Fruit fly (Drosophila melanogaster): ENCODE results near the gene CG46396.

The CG46396 gene

dm6 chr3R:6303738-6304137 is at the start of gene CG46396:
Gene CG46396, plus strand, starts transcription at chr3R:6304038.
- no peak for TF ChIP-seq CG17801 (GFP tag; optimal IDR thresholded peaks at IDR 0.05; ENCODE audit: partially characterized antibody)

- TF ChIP-seq CG17801 (GFP tag; optimal IDR thresholded peaks at IDR 0.05; ENCODE audit: partially characterized antibody) = no peak
Measured at dm6 chr3R:6254438-6254837, 49.4 kb upstream of the CG46396 start.

DNA sequence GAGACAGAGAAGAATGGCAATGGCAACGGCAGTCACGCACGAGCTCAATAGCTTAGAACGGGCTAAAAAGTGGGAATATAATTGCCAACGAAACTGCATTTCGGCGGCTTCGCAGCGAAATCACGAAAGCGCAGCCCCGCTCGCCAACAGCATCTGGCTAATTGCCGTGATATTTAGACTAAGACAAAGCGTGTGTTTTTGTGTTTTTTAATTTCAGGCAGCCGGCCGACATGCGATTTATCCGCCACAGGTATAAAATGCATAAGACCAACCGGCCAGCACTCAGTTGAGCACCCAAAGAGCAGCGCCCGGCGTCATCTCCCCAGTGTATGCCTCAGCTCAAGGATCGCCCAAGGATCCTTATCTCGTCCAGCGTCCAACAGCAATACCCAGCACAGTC is 49.0 kb upstream of the CG46396 start, which contains the start of gene Osi8:
TSS of gene Osi8 (plus strand) at position 301 of the 400 bp plus-strand sequence.
- no peak for TF ChIP-seq CG17801 (GFP tag; optimal IDR thresholded peaks at IDR 0.05; ENCODE audit: partially characterized antibody)

DNA sequence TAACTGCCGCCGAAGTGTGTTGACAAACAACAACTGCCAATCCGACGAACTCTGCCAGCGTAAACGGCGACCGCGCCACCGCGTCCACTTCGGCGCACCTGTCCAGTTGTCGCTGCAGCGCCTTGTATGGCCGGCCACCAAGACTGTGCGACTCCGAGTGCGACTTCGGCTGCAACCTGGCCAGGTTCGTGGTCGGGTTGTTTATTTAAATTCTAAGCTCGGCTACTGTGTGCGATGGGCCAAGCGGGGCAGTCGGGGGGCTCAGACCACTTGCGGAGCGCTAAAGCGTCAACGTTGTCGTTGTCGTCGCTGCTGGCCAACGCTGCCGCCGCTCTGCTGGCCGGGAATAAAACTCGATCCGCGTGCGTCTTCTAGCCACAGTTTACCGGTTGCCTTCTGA is 44.0 kb upstream of the CG46396 start, which contains the start of gene Osi9:
TSS of gene Osi9 (plus strand) at position 375 of the 400 bp plus-strand sequence.
- TF ChIP-seq CG17801 (GFP tag; optimal IDR thresholded peaks at IDR 0.05; ENCODE audit: partially characterized antibody) = no peak

- no peak for TF ChIP-seq CG17801 (GFP tag; optimal IDR thresholded peaks at IDR 0.05; ENCODE audit: partially characterized antibody)
Measured at dm6 chr3R:6263658-6264057, 40.2 kb upstream of the CG46396 start, which contains the start of gene Osi10a. Gene Osi10a, plus strand, starts transcription at chr3R:6263958.

DNA sequence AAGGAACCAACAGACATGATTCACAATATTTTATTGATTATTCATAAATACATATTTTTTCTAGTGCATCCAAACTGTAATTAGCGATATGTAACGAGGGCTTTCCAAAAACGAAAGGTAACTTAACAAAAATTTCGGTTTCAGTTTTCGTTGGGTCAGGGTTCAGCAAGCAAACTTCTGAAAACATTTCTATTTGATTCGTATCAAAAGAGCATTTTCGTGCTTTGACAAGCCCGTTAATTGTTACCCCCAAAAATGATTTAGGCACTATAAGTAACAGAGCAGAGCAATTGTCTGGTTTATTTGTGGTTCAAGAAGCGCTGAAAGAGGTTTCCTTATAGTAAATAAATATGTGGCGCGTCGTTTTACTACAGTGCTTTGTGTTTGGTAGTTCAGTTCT is 37.9 kb upstream of the CG46396 start, which contains the start of gene Osi10b:
TSS of gene Osi10b (plus strand) at position 301 of the 400 bp plus-strand sequence.
- no peak for TF ChIP-seq CG17801 (GFP tag; optimal IDR thresholded peaks at IDR 0.05; ENCODE audit: partially characterized antibody)

dm6 chr3R:6268657-6269056 is 35.2 kb upstream of the CG46396 start, which contains the start of gene Osi11:
Gene Osi11, minus strand, starts transcription at chr3R:6268757.
- no peak for TF ChIP-seq CG17801 (GFP tag; optimal IDR thresholded peaks at IDR 0.05; ENCODE audit: partially characterized antibody)

dm6 chr3R:6269986-6270385 is 33.9 kb upstream of the CG46396 start:
- TF ChIP-seq CG17801 (GFP tag; optimal IDR thresholded peaks at IDR 0.05; ENCODE audit: partially characterized antibody) = no peak

DNA sequence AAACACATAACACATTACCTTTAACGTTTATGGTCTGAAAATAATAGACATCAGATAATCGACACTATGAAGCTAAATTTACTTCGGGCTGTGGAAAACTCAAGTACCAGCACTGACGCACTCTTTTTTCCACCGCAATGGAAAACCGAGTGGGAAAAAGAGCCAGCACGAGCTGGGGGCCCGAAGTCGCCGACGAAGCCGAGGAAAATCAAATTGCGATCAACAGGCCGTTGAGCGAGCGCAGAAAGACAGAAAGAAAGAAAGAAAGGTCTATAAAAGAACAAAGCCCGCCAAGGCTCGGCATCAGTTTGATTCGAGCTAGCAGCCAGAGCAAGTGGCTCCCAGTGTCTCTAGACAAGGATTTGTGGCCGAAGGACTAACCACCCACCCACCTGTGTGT is 25.6 kb upstream of the CG46396 start, which contains the start of gene Osi12:
TSS of gene Osi12 (plus strand) at position 301 of the 400 bp plus-strand sequence.
- TF ChIP-seq CG17801 (GFP tag; optimal IDR thresholded peaks at IDR 0.05; ENCODE audit: partially characterized antibody) = no peak

DNA sequence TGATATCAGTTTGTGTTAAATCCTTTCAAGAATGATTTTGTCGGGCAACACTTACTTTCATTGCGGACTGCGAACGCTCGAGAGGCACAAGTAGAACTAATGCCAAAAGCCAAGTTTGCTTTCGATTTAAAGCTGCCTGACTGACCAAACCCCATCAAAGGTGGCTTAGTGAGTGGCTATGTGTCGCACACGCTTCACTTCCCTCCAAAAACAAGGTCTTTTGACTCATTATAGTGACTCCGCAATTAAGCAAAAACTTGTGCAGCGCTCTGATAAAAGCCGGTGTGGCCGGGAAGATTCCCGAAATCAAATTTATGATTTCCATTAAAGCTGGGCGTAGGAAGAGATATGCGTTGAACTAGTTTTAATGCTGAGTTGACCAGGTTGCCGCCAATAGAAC is 18.7 kb upstream of the CG46396 start, which contains the start of gene CG15597:
TSS of gene CG15597 (minus strand) at position 101 of the 400 bp plus-strand sequence.
- no peak for TF ChIP-seq CG17801 (GFP tag; optimal IDR thresholded peaks at IDR 0.05; ENCODE audit: partially characterized antibody)

DNA sequence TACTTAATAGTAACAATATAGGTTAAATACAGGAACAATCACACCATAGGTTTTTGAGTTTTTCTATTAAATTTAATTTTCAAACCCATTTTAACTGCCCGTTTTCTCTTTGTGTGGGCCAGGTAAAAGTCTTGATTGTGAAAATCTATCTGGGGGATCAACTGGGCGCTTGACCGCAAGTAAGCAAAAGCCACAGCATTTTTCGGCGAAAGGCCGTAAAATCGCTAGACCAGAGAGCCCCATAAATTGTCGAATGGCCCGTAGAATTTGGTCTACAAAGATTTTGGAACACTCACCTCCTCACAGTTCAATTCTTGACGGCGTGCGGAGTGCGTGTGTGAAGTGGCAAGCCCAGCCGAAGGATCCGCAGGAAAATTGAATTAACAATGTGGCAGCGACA is 16.4 kb upstream of the CG46396 start, which contains the start of gene CG15594:
TSS of gene CG15594 (plus strand) at position 301 of the 400 bp plus-strand sequence.
- TF ChIP-seq CG17801 (GFP tag; optimal IDR thresholded peaks at IDR 0.05; ENCODE audit: partially characterized antibody) = no peak

- no peak for TF ChIP-seq CG17801 (GFP tag; optimal IDR thresholded peaks at IDR 0.05; ENCODE audit: partially characterized antibody)
Measured at dm6 chr3R:6290289-6290688, 13.5 kb upstream of the CG46396 start.

dm6 chr3R:6291437-6291836 is 12.4 kb upstream of the CG46396 start, which contains the start of gene Osi13:
Gene Osi13, plus strand, starts transcription at chr3R:6291737.
- TF ChIP-seq CG17801 (GFP tag; optimal IDR thresholded peaks at IDR 0.05; ENCODE audit: partially characterized antibody) = no peak

dm6 chr3R:6294046-6294445 is 9.8 kb upstream of the CG46396 start:
- no peak for TF ChIP-seq CG17801 (GFP tag; optimal IDR thresholded peaks at IDR 0.05; ENCODE audit: partially characterized antibody)

dm6 chr3R:6297164-6297563 is 6.7 kb upstream of the CG46396 start:
- no peak for TF ChIP-seq CG17801 (GFP tag; optimal IDR thresholded peaks at IDR 0.05; ENCODE audit: partially characterized antibody)

DNA sequence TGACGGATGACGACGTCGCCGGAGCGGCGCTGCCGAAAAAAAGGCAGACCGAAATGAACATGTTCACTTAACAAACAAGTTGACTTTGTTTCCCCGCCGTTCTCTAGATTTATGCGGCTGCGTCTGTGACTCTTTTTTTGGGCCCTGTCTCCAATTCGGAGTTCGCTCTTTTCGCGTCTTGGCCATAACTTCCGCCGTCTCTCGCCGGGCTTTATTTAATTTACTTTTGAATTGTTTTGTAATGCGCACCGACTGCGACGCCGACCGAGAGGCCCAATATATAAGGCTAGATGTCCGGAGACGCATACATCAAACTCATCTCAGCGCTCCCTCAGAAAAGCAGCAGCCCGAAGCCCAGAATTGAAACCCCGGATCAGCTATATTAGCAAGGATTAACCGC is 5.0 kb upstream of the CG46396 start, which contains the start of gene Osi14:
TSS of gene Osi14 (plus strand) at position 301 of the 400 bp plus-strand sequence.
- no peak for TF ChIP-seq CG17801 (GFP tag; optimal IDR thresholded peaks at IDR 0.05; ENCODE audit: partially characterized antibody)

Measured in ovary, adult (tissue).